Worm (Caenorhabditis elegans) whole organism, midembryonic: ENCODE data around the gene lido-1.

Source experiments
- T22C8.4 ChIP-seq: fragments of 200-800 bp; sonication (Bioruptor generic); IDR thresholded peaks from 2 replicates; pipeline ENCODE4 v1.3.6; 2022; ENCODE audit warnings: missing genetic modification characterization, missing compliant biosample characterization
- cog-1 ChIP-seq: sonication (generic microtip); optimal IDR thresholded peaks from 2 replicates; lab custom pipeline; 2016; ENCODE audit warnings: missing genetic modification characterization, missing compliant biosample characterization
- flt-1 ChIP-seq: fragments of 200-800 bp; sonication (Bioruptor generic); IDR thresholded peaks from 2 replicates; pipeline ENCODE4 v1.3.6; 2022; ENCODE audit warnings: missing genetic modification characterization, missing compliant biosample characterization
- klf-2 ChIP-seq: fragments of 200-800 bp; sonication (Bioruptor generic); conservative IDR thresholded peaks from 2 replicates; pipeline ENCODE4 v1.3.6; 2022; ENCODE audit warnings: missing genetic modification reagents, missing genetic modification characterization, missing compliant biosample characterization
- med-1 ChIP-seq: sonication (generic microtip); optimal IDR thresholded peaks from 2 replicates; lab custom pipeline; 2017; ENCODE audit warnings: missing genetic modification characterization, mild to moderate bottlenecking, missing compliant biosample characterization, antibody characterized with exemption, missing genetic modification reagents; ENCODE audit not compliant: insufficient read depth
- ref-1 ChIP-seq: fragments of 200-800 bp; sonication (Bioruptor generic); conservative IDR thresholded peaks from 2 replicates; pipeline ENCODE4 v1.3.6; 2022; ENCODE audit warnings: missing genetic modification reagents, missing genetic modification characterization, missing compliant biosample characterization
- tab-1 ChIP-seq: fragments of 200-800 bp; sonication (Bioruptor generic); IDR thresholded peaks from 2 replicates; pipeline ENCODE4 v1.3.6; 2022; ENCODE audit warnings: missing genetic modification characterization, missing compliant biosample characterization
- ztf-23 ChIP-seq: fragments of 200-800 bp; sonication (Bioruptor generic); IDR thresholded peaks from 2 replicates; pipeline ENCODE4 v1.3.6; 2022; ENCODE audit warnings: missing genetic modification reagents, missing genetic modification characterization, missing compliant biosample characterization
- ztf-29 ChIP-seq: fragments of 200-800 bp; sonication (Bioruptor generic); IDR thresholded peaks from 2 replicates; pipeline ENCODE4 v1.3.6; 2022; ENCODE audit warnings: missing genetic modification reagents, missing genetic modification characterization, missing compliant biosample characterization

ce11 chrX:17064820-17065219 is 31.5 kb downstream of the lido-1 start:
- no peak for TF ChIP-seq T22C8.4 (GFP tag; lab: Robert Waterston, UW)
- no peak for TF ChIP-seq flt-1 (GFP tag; lab: Robert Waterston, UW)
- no peak for TF ChIP-seq cog-1
- no peak for TF ChIP-seq klf-2
- no peak for TF ChIP-seq tab-1 (GFP tag; lab: Robert Waterston, UW)
- TF ChIP-seq med-1 (GFP tag; lab: Kevin White, UChicago) = no peak
- no peak for TF ChIP-seq ztf-29 (GFP tag; lab: Robert Waterston, UW)
- no peak for TF ChIP-seq ztf-23 (GFP tag; lab: Robert Waterston, UW)
- no peak for TF ChIP-seq ref-1
